Worm (Caenorhabditis elegans) whole organism, midembryonic: ENCODE data around the gene qns-1.

ENCODE experiments used
- T22C8.4 ChIP-seq: fragments of 200-800 bp; sonication (Bioruptor generic); IDR thresholded peaks from 2 replicates; pipeline ENCODE4 v1.3.6; 2022; ENCODE audit warnings: missing genetic modification characterization, missing compliant biosample characterization
- cog-1 ChIP-seq: sonication (generic microtip); optimal IDR thresholded peaks from 2 replicates; lab custom pipeline; 2016; ENCODE audit warnings: missing genetic modification characterization, missing compliant biosample characterization
- flt-1 ChIP-seq: fragments of 200-800 bp; sonication (Bioruptor generic); IDR thresholded peaks from 2 replicates; pipeline ENCODE4 v1.3.6; 2022; ENCODE audit warnings: missing genetic modification characterization, missing compliant biosample characterization
- klf-2 ChIP-seq: fragments of 200-800 bp; sonication (Bioruptor generic); conservative IDR thresholded peaks from 2 replicates; pipeline ENCODE4 v1.3.6; 2022; ENCODE audit warnings: missing genetic modification reagents, missing genetic modification characterization, missing compliant biosample characterization
- med-1 ChIP-seq: sonication (generic microtip); optimal IDR thresholded peaks from 2 replicates; lab custom pipeline; 2017; ENCODE audit warnings: missing genetic modification characterization, mild to moderate bottlenecking, missing compliant biosample characterization, antibody characterized with exemption, missing genetic modification reagents; ENCODE audit not compliant: insufficient read depth
- ref-1 ChIP-seq: fragments of 200-800 bp; sonication (Bioruptor generic); conservative IDR thresholded peaks from 2 replicates; pipeline ENCODE4 v1.3.6; 2022; ENCODE audit warnings: missing genetic modification reagents, missing genetic modification characterization, missing compliant biosample characterization
- tab-1 ChIP-seq: fragments of 200-800 bp; sonication (Bioruptor generic); IDR thresholded peaks from 2 replicates; pipeline ENCODE4 v1.3.6; 2022; ENCODE audit warnings: missing genetic modification characterization, missing compliant biosample characterization
- ztf-23 ChIP-seq: fragments of 200-800 bp; sonication (Bioruptor generic); IDR thresholded peaks from 2 replicates; pipeline ENCODE4 v1.3.6; 2022; ENCODE audit warnings: missing genetic modification reagents, missing genetic modification characterization, missing compliant biosample characterization
- ztf-29 ChIP-seq: fragments of 200-800 bp; sonication (Bioruptor generic); IDR thresholded peaks from 2 replicates; pipeline ENCODE4 v1.3.6; 2022; ENCODE audit warnings: missing genetic modification reagents, missing genetic modification characterization, missing compliant biosample characterization

- no peak for TF ChIP-seq ref-1 (GFP tag; lab: Robert Waterston, UW)
- no peak for TF ChIP-seq ztf-29 (GFP tag; lab: Robert Waterston, UW)
- no peak for TF ChIP-seq klf-2
- no peak for TF ChIP-seq flt-1 (GFP tag; lab: Robert Waterston, UW)
- no peak for TF ChIP-seq cog-1 (tag; lab: Kevin White, UChicago)
- TF ChIP-seq tab-1 (GFP tag; lab: Robert Waterston, UW): no peak
- no peak for TF ChIP-seq med-1
- no peak for TF ChIP-seq T22C8.4 (GFP tag; lab: Robert Waterston, UW)
- TF ChIP-seq ztf-23: no peak
These were observed 34.0 kb upstream of the qns-1 start for ce11 chrIV:10252886-10253639.
